Worm (Caenorhabditis elegans) whole organism, young adult: ENCODE data around the gene ptr-8.
A peak's percentile ranks its signal among the peaks of the same experiment; 100 is the strongest.

Source experiments
- B0336.3 ChIP-seq: fragments of 200-800 bp; sonication (Bioruptor generic); IDR thresholded peaks from 2 replicates; pipeline ENCODE4 v1.3.6; 2022; ENCODE audit warnings: missing genetic modification characterization, missing compliant biosample characterization
- C06A6.2 ChIP-seq: fragments of 200-800 bp; sonication (Bioruptor generic); conservative IDR thresholded peaks from 2 replicates; pipeline ENCODE4 v1.3.6; 2022; ENCODE audit warnings: missing genetic modification characterization, missing compliant biosample characterization
- C17E4.6 ChIP-seq: fragments of 200-800 bp; sonication (Bioruptor generic); IDR thresholded peaks from 2 replicates; pipeline ENCODE4 v1.3.6; 2022; ENCODE audit warnings: missing genetic modification reagents, missing genetic modification characterization, missing compliant biosample characterization
- D2030.7 ChIP-seq: fragments of 200-800 bp; sonication (Bioruptor generic); IDR thresholded peaks from 2 replicates; pipeline ENCODE4 v1.3.6; 2022; ENCODE audit warnings: missing genetic modification reagents, missing genetic modification characterization, missing compliant biosample characterization
- F23B12.7 ChIP-seq: sonication (generic microtip); optimal IDR thresholded peaks from 2 replicates; lab custom pipeline; 2017; ENCODE audit warnings: missing genetic modification characterization, mild to moderate bottlenecking, missing compliant biosample characterization, antibody characterized with exemption, moderate library complexity; ENCODE audit not compliant: insufficient read depth
- F33H1.4 ChIP-seq: fragments of 200-800 bp; sonication (Bioruptor generic); IDR thresholded peaks from 2 replicates; pipeline ENCODE4 v1.3.6; 2022; ENCODE audit warnings: missing genetic modification reagents, missing genetic modification characterization, missing compliant biosample characterization
- F52B5.7 ChIP-seq: sonication (generic microtip); optimal IDR thresholded peaks from 2 replicates; lab custom pipeline; 2016; ENCODE audit warnings: mild to moderate bottlenecking, missing genetic modification characterization, missing compliant biosample characterization
- F57A8.1 ChIP-seq: fragments of 200-800 bp; sonication (Bioruptor generic); optimal IDR thresholded peaks from 2 replicates; lab custom pipeline; 2018; ENCODE audit warnings: mild to moderate bottlenecking, missing genetic modification characterization, moderate library complexity, missing compliant biosample characterization
- F57C9.4 ChIP-seq: sonication (generic microtip); optimal IDR thresholded peaks from 2 replicates; lab custom pipeline; 2017; ENCODE audit warnings: mild to moderate bottlenecking, missing genetic modification characterization, missing compliant biosample characterization
- T07F8.4 ChIP-seq: sonication (generic microtip); optimal IDR thresholded peaks from 2 replicates; lab custom pipeline; 2016; ENCODE audit warnings: mild to moderate bottlenecking, missing genetic modification characterization, moderate library complexity, missing compliant biosample characterization
- T26A5.8 ChIP-seq: sonication (generic microtip); optimal IDR thresholded peaks from 2 replicates; lab custom pipeline; 2016; ENCODE audit warnings: missing genetic modification characterization, missing compliant biosample characterization
- Y67H2A.10 ChIP-seq: fragments of 200-800 bp; sonication (Bioruptor generic); conservative IDR thresholded peaks from 2 replicates; pipeline ENCODE4 v1.3.6; 2022; ENCODE audit warnings: missing genetic modification reagents, missing genetic modification characterization, missing compliant biosample characterization
- akir-1 ChIP-seq: fragments of 200-800 bp; sonication (Bioruptor generic); optimal IDR thresholded peaks from 2 replicates; lab custom pipeline; 2018; ENCODE audit warnings: mild to moderate bottlenecking, missing genetic modification characterization, moderate library complexity, missing compliant biosample characterization
- aptf-3 ChIP-seq: fragments of 200-800 bp; sonication (Bioruptor generic); IDR thresholded peaks from 2 replicates; pipeline ENCODE4 v1.3.6; 2022; ENCODE audit warnings: missing genetic modification characterization, missing compliant biosample characterization
- attf-5 ChIP-seq: fragments of 200-800 bp; sonication (Bioruptor generic); optimal IDR thresholded peaks from 2 replicates; lab custom pipeline; 2018; ENCODE audit warnings: mild to moderate bottlenecking, missing genetic modification characterization, missing compliant biosample characterization
- attf-6 ChIP-seq: fragments of 200-800 bp; sonication (Bioruptor generic); IDR thresholded peaks from 2 replicates; pipeline ENCODE4 v1.3.6; 2022; ENCODE audit warnings: missing genetic modification reagents, missing genetic modification characterization, missing compliant biosample characterization
- bed-2 ChIP-seq: fragments of 200-800 bp; sonication (Bioruptor generic); IDR thresholded peaks from 2 replicates; pipeline ENCODE4 v1.3.6; 2022; ENCODE audit warnings: missing genetic modification reagents, missing genetic modification characterization, missing compliant biosample characterization
- cebp-1 ChIP-seq, 2 experiments: fragments of 200-800 bp in 1 of 2; sonication (Bioruptor generic) in 1 of 2; sonication (generic microtip) in 1 of 2; IDR thresholded peaks in 1 of 2; optimal IDR thresholded peaks in 1 of 2; 2 replicates each; pipeline versions ENCODE4 v1.3.6 to Lab custom; 2017 to 2022; ENCODE audit warnings: missing compliant biosample characterization in 2 of 2, missing genetic modification characterization in 2 of 2, mild to moderate bottlenecking in 1 of 2, missing genetic modification reagents in 1 of 2, moderate library complexity in 1 of 2
- cebp-2 ChIP-seq: fragments of 200-800 bp; sonication (Bioruptor generic); IDR thresholded peaks from 2 replicates; pipeline ENCODE4 v1.3.6; 2022; ENCODE audit warnings: missing genetic modification characterization, missing compliant biosample characterization
- ceh-27 ChIP-seq: fragments of 200-800 bp; sonication (Bioruptor generic); optimal IDR thresholded peaks from 2 replicates; lab custom pipeline; 2018; ENCODE audit warnings: mild to moderate bottlenecking, missing genetic modification characterization, moderate library complexity, missing compliant biosample characterization
- ceh-40 ChIP-seq: fragments of 200-800 bp; sonication (Bioruptor generic); IDR thresholded peaks from 2 replicates; pipeline ENCODE4 v1.3.6; 2022; ENCODE audit warnings: missing genetic modification characterization, missing compliant biosample characterization
- ceh-79 ChIP-seq: sonication (generic microtip); optimal IDR thresholded peaks from 2 replicates; lab custom pipeline; 2017; ENCODE audit warnings: mild to moderate bottlenecking, missing genetic modification characterization, missing compliant biosample characterization
- die-1 ChIP-seq: sonication (generic microtip); optimal IDR thresholded peaks from 2 replicates; lab custom pipeline; 2016; ENCODE audit warnings: missing genotype, mild to moderate bottlenecking, missing genetic modification characterization, missing compliant biosample characterization
- efl-1 ChIP-seq: fragments of 150-350 bp; optimal IDR thresholded peaks from 2 replicates; lab custom pipeline; 2014; ENCODE audit warnings: missing biosample characterization, missing genetic modification reagents, missing genetic modification characterization
- fkh-3 ChIP-seq: sonication (generic microtip); optimal IDR thresholded peaks from 2 replicates; lab custom pipeline; 2016; ENCODE audit warnings: mild to moderate bottlenecking, missing genetic modification characterization, missing compliant biosample characterization
- gei-17 ChIP-seq: fragments of 200-800 bp; sonication (Bioruptor generic); optimal IDR thresholded peaks from 2 replicates; lab custom pipeline; 2018; ENCODE audit warnings: mild to moderate bottlenecking, missing genetic modification characterization, missing compliant biosample characterization
- him-1 ChIP-seq: sonication (generic microtip); optimal IDR thresholded peaks from 2 replicates; lab custom pipeline; 2016; ENCODE audit warnings: missing genotype, missing genetic modification reagents, missing genetic modification characterization, missing compliant biosample characterization
- hlh-12 ChIP-seq: sonication (generic microtip); optimal IDR thresholded peaks from 2 replicates; lab custom pipeline; 2016; ENCODE audit warnings: missing genetic modification characterization, missing compliant biosample characterization
- hsf-1 ChIP-seq: fragments of 200-800 bp; sonication (Bioruptor generic); IDR thresholded peaks from 2 replicates; pipeline ENCODE4 v1.3.6; 2022; ENCODE audit warnings: missing genetic modification reagents, missing genetic modification characterization, missing compliant biosample characterization
- let-607 ChIP-seq, 2 experiments: fragments of 200-800 bp in 1 of 2; sonication (Bioruptor generic) in 1 of 2; sonication (generic microtip) in 1 of 2; optimal IDR thresholded peaks; 2 replicates each; lab custom pipeline; 2016 to 2018; ENCODE audit warnings: mild to moderate bottlenecking in 2 of 2, missing compliant biosample characterization in 2 of 2, missing genetic modification characterization in 2 of 2, moderate library complexity in 2 of 2, missing genotype in 1 of 2
- lin-26 ChIP-seq: fragments of 200-800 bp; sonication (Bioruptor generic); IDR thresholded peaks from 2 replicates; pipeline ENCODE4 v1.3.6; 2022; ENCODE audit warnings: missing genetic modification reagents, missing genetic modification characterization, missing compliant biosample characterization
- lin-40 ChIP-seq: sonication (generic microtip); optimal IDR thresholded peaks from 2 replicates; lab custom pipeline; 2016; ENCODE audit warnings: missing genetic modification characterization, mild to moderate bottlenecking, missing compliant biosample characterization, missing genotype, missing genetic modification reagents
- madf-3 ChIP-seq: fragments of 200-800 bp; sonication (Bioruptor generic); IDR thresholded peaks from 2 replicates; pipeline ENCODE4 v1.3.6; 2022; ENCODE audit warnings: missing genetic modification reagents, missing genetic modification characterization, missing compliant biosample characterization
- madf-6 ChIP-seq: fragments of 200-800 bp; sonication (Bioruptor generic); IDR thresholded peaks from 2 replicates; pipeline ENCODE4 v1.3.6; 2022; ENCODE audit warnings: missing genetic modification reagents, missing genetic modification characterization, missing compliant biosample characterization
- mcd-1 ChIP-seq: fragments of 200-800 bp; sonication (Bioruptor generic); IDR thresholded peaks from 2 replicates; pipeline ENCODE4 v1.3.6; 2022; ENCODE audit warnings: missing genetic modification reagents, missing genetic modification characterization, missing compliant biosample characterization
- nhr-120 ChIP-seq: fragments of 200-800 bp; sonication (Bioruptor generic); IDR thresholded peaks from 2 replicates; pipeline ENCODE4 v1.3.6; 2022; ENCODE audit warnings: missing genetic modification characterization, missing compliant biosample characterization
- nhr-179 ChIP-seq: sonication (generic microtip); optimal IDR thresholded peaks from 2 replicates; lab custom pipeline; 2016; ENCODE audit warnings: mild to moderate bottlenecking, missing genetic modification characterization, missing compliant biosample characterization
- nhr-27 ChIP-seq: fragments of 200-800 bp; sonication (Bioruptor generic); optimal IDR thresholded peaks from 2 replicates; lab custom pipeline; 2018; ENCODE audit warnings: mild to moderate bottlenecking, missing genetic modification characterization, moderate library complexity, missing compliant biosample characterization
- nhr-80 ChIP-seq: sonication (generic microtip); optimal IDR thresholded peaks from 2 replicates; lab custom pipeline; 2016; ENCODE audit warnings: missing genetic modification characterization, missing compliant biosample characterization
- nhr-90 ChIP-seq: sonication (generic microtip); optimal IDR thresholded peaks from 2 replicates; lab custom pipeline; 2016; ENCODE audit warnings: missing genotype, mild to moderate bottlenecking, missing genetic modification characterization, missing compliant biosample characterization
- rec-8 ChIP-seq, 2 experiments: sonication (generic microtip); optimal IDR thresholded peaks; 2 replicates each; lab custom pipeline; 2016; ENCODE audit warnings: mild to moderate bottlenecking in 2 of 2, missing genetic modification characterization in 2 of 2, missing genetic modification reagents in 2 of 2, missing genotype in 2 of 2, missing biosample characterization in 1 of 2, missing compliant biosample characterization in 1 of 2, moderate library complexity in 1 of 2
- repo-1 ChIP-seq: sonication (generic microtip); optimal IDR thresholded peaks from 2 replicates; lab custom pipeline; 2017; ENCODE audit warnings: mild to moderate bottlenecking, missing genetic modification characterization, missing compliant biosample characterization
- rpc-1 ChIP-seq, 2 experiments: fragments of 150-350 bp in 1 of 2; sonication (generic microtip) in 1 of 2; optimal IDR thresholded peaks; 2 replicates each; lab custom pipeline; 2014 to 2018; ENCODE audit warnings: missing biosample characterization in 1 of 2, missing genetic modification characterization in 1 of 2, missing genetic modification reagents in 1 of 2, missing genotype in 1 of 2
- sea-2 ChIP-seq: fragments of 200-800 bp; sonication (Bioruptor generic); IDR thresholded peaks from 2 replicates; pipeline ENCODE4 v1.3.6; 2022; ENCODE audit warnings: missing genetic modification characterization, missing compliant biosample characterization
- snpc-1.3 ChIP-seq: sonication (generic microtip); optimal IDR thresholded peaks from 2 replicates; lab custom pipeline; 2017; ENCODE audit warnings: missing genetic modification characterization, mild to moderate bottlenecking, missing compliant biosample characterization, antibody characterized with exemption, moderate library complexity, missing genotype, missing genetic modification reagents; ENCODE audit not compliant: insufficient read depth
- tbp1 ChIP-seq: fragments of 200-800 bp; sonication (Bioruptor generic); optimal IDR thresholded peaks from 2 replicates; lab custom pipeline; 2018; ENCODE audit warnings: mild to moderate bottlenecking, missing genetic modification characterization, missing compliant biosample characterization
- xnd-1 ChIP-seq: sonication (generic microtip); optimal IDR thresholded peaks from 2 replicates; lab custom pipeline; 2016; ENCODE audit warnings: missing genotype, missing genetic modification reagents, missing genetic modification characterization, missing compliant biosample characterization
- ztf-3 ChIP-seq: fragments of 200-800 bp; sonication (Bioruptor generic); optimal IDR thresholded peaks from 2 replicates; lab custom pipeline; 2018; ENCODE audit warnings: mild to moderate bottlenecking, missing genetic modification characterization, missing compliant biosample characterization

Gene ptr-8

DNA sequence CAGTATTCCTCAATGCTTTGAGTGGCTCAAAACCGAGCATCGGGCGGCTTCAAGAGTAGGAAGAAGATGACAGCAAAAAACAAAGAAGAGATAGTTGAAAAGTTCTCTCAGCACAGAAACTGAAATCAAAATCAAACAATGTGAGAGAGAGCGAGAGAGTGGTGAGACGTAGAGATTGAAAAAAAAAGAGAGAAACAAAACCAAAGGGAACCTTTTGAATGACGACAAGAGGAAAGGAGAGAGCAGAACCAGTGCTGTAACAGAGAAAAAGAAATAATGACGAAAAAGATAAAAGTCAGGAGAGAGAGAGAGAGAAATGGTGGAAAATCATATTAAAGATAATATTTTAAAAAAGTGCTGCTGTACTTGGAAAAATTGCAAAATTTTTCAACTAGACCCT is 21.9 kb upstream of the ptr-8 start (continued):
- TF ChIP-seq D2030.7 (GFP tag; lab: Robert Waterston, UW) = no peak
- no peak for TF ChIP-seq cebp-1 (GFP tag; IDR thresholded peaks at IDR 0.05; lab: Robert Waterston, UW)
- TF ChIP-seq cebp-1 (tag; optimal IDR thresholded peaks at IDR 0.05; lab: Kevin White, UChicago) = peak; percentile 56
- TF ChIP-seq hlh-12 (tag; lab: Kevin White, UChicago) = no peak
- TF ChIP-seq F57C9.4 = no peak
- no peak for TF ChIP-seq nhr-27 (tag; lab: Kevin White, UChicago)
- TF ChIP-seq ceh-27 (GFP tag; lab: Kevin White, UChicago) = no peak
- TF ChIP-seq xnd-1 (tag; lab: Kevin White, UChicago) = no peak
- TF ChIP-seq attf-6 (GFP tag; lab: Robert Waterston, UW) = no peak
- TF ChIP-seq F33H1.4 = peak; percentile 10; the same call in 1 of the 2 replicates
- no peak for TF ChIP-seq lin-26
- TF ChIP-seq repo-1 = no peak
- no peak for TF ChIP-seq ceh-40
- TF ChIP-seq T26A5.8 = no peak
- no peak for TF ChIP-seq die-1 (tag; lab: Kevin White, UChicago)
- no peak for TF ChIP-seq F52B5.7 (tag; lab: Kevin White, UChicago)
- TF ChIP-seq B0336.3 (GFP tag; lab: Robert Waterston, UW) = 0 out of 2 replicates have a peak, but pooled peaks have one; percentile 17
- peak; percentile 56 for TF ChIP-seq nhr-80
- TF ChIP-seq madf-3 (GFP tag; lab: Robert Waterston, UW) = no peak
- TF ChIP-seq cebp-2 (GFP tag; lab: Robert Waterston, UW) = no peak
- no peak for TF ChIP-seq fkh-3 (tag; lab: Kevin White, UChicago)
- TF ChIP-seq akir-1 (GFP tag; lab: Kevin White, UChicago) = no peak
- no peak for TF ChIP-seq efl-1 (GFP tag; lab: Kevin White, UChicago)
- TF ChIP-seq him-1 = no peak
- TF ChIP-seq T07F8.4 (tag; lab: Kevin White, UChicago) = no peak
- TF ChIP-seq lin-40 (tag; lab: Kevin White, UChicago) = no peak
- no peak for TF ChIP-seq bed-2
- no peak for TF ChIP-seq aptf-3 (GFP tag; lab: Robert Waterston, UW)

- TF ChIP-seq ceh-40 (no peak), rec-8 (tag; optimal IDR thresholded peaks at IDR 0.05; lab: Kevin White, UChicago) (peak in 1 of 2 experiments; percentile 59), tbp1 (GFP tag; lab: Kevin White, UChicago) (peak; percentile 74), ztf-3 (peak; percentile 45), F57A8.1 (no peak), nhr-90 (peak; percentile 19), madf-3 (GFP tag; lab: Robert Waterston, UW) (peak; percentile 92), F23B12.7 (tag; lab: Kevin White, UChicago) (peak; percentile 67), rpc-1 (optimal IDR thresholded peaks at IDR 0.05; lab: Kevin White, UChicago) (peak; percentile 27), rpc-1 (tag; optimal IDR thresholded peaks at IDR 0.05; lab: Kevin White, UChicago) (no peak), snpc-1.3 (tag; lab: Kevin White, UChicago) (peak; percentile 75), Y67H2A.10 (GFP tag; lab: Robert Waterston, UW) (peak; percentile 64; the same call in 1 of the 2 replicates), nhr-120 (no peak), hsf-1 (GFP tag; lab: Robert Waterston, UW) (peak; percentile 80), let-607 (tag; optimal IDR thresholded peaks at IDR 0.05; lab: Kevin White, UChicago) (peak; percentile 55 to 85), madf-6 (GFP tag; lab: Robert Waterston, UW) (peak; percentile 93), ceh-79 (tag; lab: Kevin White, UChicago) (no peak), sea-2 (GFP tag; lab: Robert Waterston, UW) (no peak), C17E4.6 (GFP tag; lab: Robert Waterston, UW) (peak; percentile 92), gei-17 (GFP tag; lab: Kevin White, UChicago) (peak; percentile 87), attf-5 (GFP tag; lab: Kevin White, UChicago) (peak; percentile 96), nhr-179 (tag; lab: Kevin White, UChicago) (no peak), mcd-1 (GFP tag; lab: Robert Waterston, UW) (peak; percentile 96), C06A6.2 (GFP tag; lab: Robert Waterston, UW) (peak; percentile 93)
Measured at ce11 chrII:10868670-10869246, 20.3 kb upstream of the ptr-8 start, which contains the start of the genes gmps-1 and cap-2. gmps-1 (minus strand) TSS chrII:10868720. cap-2 (plus strand) TSS chrII:10869196.
